Worm (Caenorhabditis elegans): ENCODE results near the gene Y55D5A.4.

ce11 chrIII:2989957-2990356 lies at the start of gene Y55D5A.4:
- TF ChIP-seq nhr-77 (tag; optimal IDR thresholded peaks at IDR 0.05) (no peak), ama-1 (optimal IDR thresholded peaks at IDR 0.05) (no peak), daf-12 (tag; optimal IDR thresholded peaks at IDR 0.05) (no peak), dmd-9 (GFP tag; IDR thresholded peaks at IDR 0.05) (no peak), fkh-10 (GFP tag; optimal IDR thresholded peaks at IDR 0.05) (no peak), D1046.2 (GFP tag; IDR thresholded peaks at IDR 0.05) (no peak), snpc-4 (tag; optimal IDR thresholded peaks at IDR 0.05) (no peak), zfp-2 (tag; optimal IDR thresholded peaks at IDR 0.05) (no peak), aly-2 (tag; optimal IDR thresholded peaks at IDR 0.05) (no peak)
